Fruit fly (Drosophila melanogaster) whole organism, prepupa: ENCODE data around the gene CG2926.
A peak's percentile ranks its signal among the peaks of the same experiment; 100 is the strongest.

Experiments
- Blimp-1 ChIP-seq: fragments of 200-800 bp; sonication (Bioruptor generic); optimal IDR thresholded peaks from 3 replicates; lab custom pipeline; 2017; ENCODE audit warnings: missing biosample characterization, missing genetic modification characterization, mild to moderate bottlenecking, moderate library complexity, missing genetic modification reagents
- CG10631 ChIP-seq: fragments of 200-800 bp; sonication (Bioruptor generic); optimal IDR thresholded peaks from 2 replicates; lab custom pipeline; 2016; ENCODE audit warnings: missing biosample characterization, missing genetic modification characterization
- CG31627 ChIP-seq: fragments of 200-800 bp; sonication (Bioruptor generic); optimal IDR thresholded peaks from 3 replicates; lab custom pipeline; 2016; ENCODE audit warnings: missing biosample characterization, missing genetic modification characterization
- CG32006 ChIP-seq: fragments of 200-800 bp; sonication (Bioruptor generic); optimal IDR thresholded peaks from 3 replicates; lab custom pipeline; 2017; ENCODE audit warnings: missing biosample characterization, mild to moderate bottlenecking, missing genetic modification characterization
- CG34406 ChIP-seq: fragments of 200-800 bp; sonication (Bioruptor generic); optimal IDR thresholded peaks from 3 replicates; lab custom pipeline; 2016; ENCODE audit warnings: missing biosample characterization, missing genetic modification characterization
- CG3919 ChIP-seq: fragments of 200-800 bp; sonication (Bioruptor generic); optimal IDR thresholded peaks from 3 replicates; lab custom pipeline; 2016; ENCODE audit warnings: missing biosample characterization, missing genetic modification characterization
- CG4318 ChIP-seq: fragments of 200-800 bp; sonication (Bioruptor generic); optimal IDR thresholded peaks from 3 replicates; lab custom pipeline; 2017; ENCODE audit warnings: missing biosample characterization, mild to moderate bottlenecking, missing genetic modification characterization
- CG6276 ChIP-seq: fragments of 200-800 bp; sonication (Bioruptor generic); optimal IDR thresholded peaks from 2 replicates; lab custom pipeline; 2017; ENCODE audit warnings: missing biosample characterization, mild to moderate bottlenecking, missing genetic modification characterization
- CG6792 ChIP-seq: fragments of 200-800 bp; sonication (Bioruptor generic); optimal IDR thresholded peaks from 3 replicates; lab custom pipeline; 2016; ENCODE audit warnings: missing biosample characterization, missing genetic modification characterization
- CG7368 ChIP-seq: fragments of 200-800 bp; sonication (Bioruptor generic); optimal IDR thresholded peaks from 3 replicates; lab custom pipeline; 2016; ENCODE audit warnings: missing biosample characterization, missing genetic modification characterization
- CG8119 ChIP-seq: fragments of 200-800 bp; sonication (Bioruptor generic); IDR thresholded peaks from 3 replicates; pipeline ENCODE4 v1.3.6; 2022; ENCODE audit warnings: missing biosample characterization, missing genetic modification characterization
- CG8319 ChIP-seq: fragments of 200-800 bp; sonication (Bioruptor generic); optimal IDR thresholded peaks from 3 replicates; lab custom pipeline; 2016; ENCODE audit warnings: missing biosample characterization, missing genetic modification characterization
- CG8632 ChIP-seq: fragments of 200-800 bp; sonication (Bioruptor generic); optimal IDR thresholded peaks from 3 replicates; lab custom pipeline; 2016; ENCODE audit warnings: missing biosample characterization, missing genetic modification characterization
- CG9139 ChIP-seq: fragments of 200-800 bp; sonication (Bioruptor generic); optimal IDR thresholded peaks from 3 replicates; lab custom pipeline; 2017; ENCODE audit warnings: missing biosample characterization, mild to moderate bottlenecking, missing genetic modification characterization
- Eip78C ChIP-seq: fragments of 200-800 bp; sonication (Bioruptor generic); peaks from one replicate; lab custom pipeline; 2016; ENCODE audit warnings: missing biosample characterization, missing genetic modification characterization
- Ets96B ChIP-seq: fragments of 200-800 bp; optimal IDR thresholded peaks from 2 replicates; lab custom pipeline; 2019; ENCODE audit warnings: missing biosample characterization, mild to moderate bottlenecking, missing genetic modification characterization, moderate library complexity
- Hr39 ChIP-seq: fragments of 200-800 bp; sonication (Bioruptor generic); optimal IDR thresholded peaks from 2 replicates; lab custom pipeline; 2016; ENCODE audit warnings: missing biosample characterization, missing genetic modification characterization
- Lpt ChIP-seq: fragments of 200-800 bp; sonication (Bioruptor generic); optimal IDR thresholded peaks from 3 replicates; lab custom pipeline; 2016; ENCODE audit warnings: missing biosample characterization, missing genetic modification characterization
- Met ChIP-seq: fragments of 200-800 bp; sonication (Bioruptor generic); optimal IDR thresholded peaks from 3 replicates; lab custom pipeline; 2016; ENCODE audit warnings: missing biosample characterization, missing genetic modification characterization
- OdsH ChIP-seq: fragments of 200-800 bp; sonication (Bioruptor generic); optimal IDR thresholded peaks from 3 replicates; lab custom pipeline; 2016; ENCODE audit warnings: missing biosample characterization, missing genetic modification characterization
- Smox ChIP-seq: fragments of 200-800 bp; sonication (Bioruptor generic); optimal IDR thresholded peaks from 3 replicates; lab custom pipeline; 2016; ENCODE audit warnings: missing biosample characterization, missing genetic modification characterization
- acj6 ChIP-seq: fragments of 200-800 bp; sonication (Bioruptor generic); optimal IDR thresholded peaks from 3 replicates; lab custom pipeline; 2016; ENCODE audit warnings: missing biosample characterization, missing genetic modification characterization
- cyc ChIP-seq: fragments of 200-800 bp; sonication (Bioruptor generic); optimal IDR thresholded peaks from 3 replicates; lab custom pipeline; 2016; ENCODE audit warnings: missing biosample characterization, missing genetic modification characterization
- eg ChIP-seq: fragments of 200-800 bp; sonication (Bioruptor generic); IDR thresholded peaks from 3 replicates; pipeline ENCODE4 v1.3.6; 2022; ENCODE audit warnings: missing biosample characterization, missing genetic modification characterization
- esn ChIP-seq: fragments of 200-800 bp; sonication (Bioruptor generic); optimal IDR thresholded peaks from 2 replicates; lab custom pipeline; 2016; ENCODE audit warnings: missing biosample characterization, mild to moderate bottlenecking, missing genetic modification characterization, moderate library complexity
- fd59A ChIP-seq: fragments of 200-800 bp; sonication (Bioruptor generic); optimal IDR thresholded peaks from 2 replicates; lab custom pipeline; 2017; ENCODE audit warnings: missing biosample characterization, mild to moderate bottlenecking, missing genetic modification characterization, missing genetic modification reagents
- fd85E ChIP-seq: fragments of 200-800 bp; sonication (Bioruptor generic); optimal IDR thresholded peaks from 3 replicates; lab custom pipeline; 2016; ENCODE audit warnings: missing biosample characterization, missing genetic modification characterization
- fkh ChIP-seq: fragments of 200-800 bp; sonication (Bioruptor generic); optimal IDR thresholded peaks from 3 replicates; lab custom pipeline; 2017; ENCODE audit warnings: missing biosample characterization, mild to moderate bottlenecking, missing genetic modification characterization, moderate library complexity
- lz ChIP-seq: fragments of 200-800 bp; sonication (Bioruptor generic); optimal IDR thresholded peaks from 3 replicates; lab custom pipeline; 2016; ENCODE audit warnings: missing biosample characterization, missing genetic modification characterization
- net ChIP-seq: fragments of 200-800 bp; sonication (Bioruptor generic); optimal IDR thresholded peaks from 3 replicates; lab custom pipeline; 2016; ENCODE audit warnings: missing biosample characterization, missing genetic modification characterization
- pdm3 ChIP-seq: fragments of 200-800 bp; sonication (Bioruptor generic); optimal IDR thresholded peaks from 3 replicates; lab custom pipeline; 2016; ENCODE audit warnings: missing biosample characterization, missing genetic modification characterization
- spab ChIP-seq: fragments of 200-800 bp; sonication (Bioruptor generic); optimal IDR thresholded peaks from 2 replicates; lab custom pipeline; 2017; ENCODE audit warnings: missing biosample characterization, mild to moderate bottlenecking, missing genetic modification characterization, missing genetic modification reagents
- ss ChIP-seq, 2 experiments: fragments of 200-800 bp; sonication (Bioruptor generic); optimal IDR thresholded peaks; 2 replicates in 1 of 2; 3 replicates in 1 of 2; lab custom pipeline; 2017 to 2018; ENCODE audit warnings: mild to moderate bottlenecking in 2 of 2, missing biosample characterization in 2 of 2, missing genetic modification characterization in 2 of 2, moderate library complexity in 1 of 2
- svp ChIP-seq: fragments of 200-800 bp; sonication (Bioruptor generic); peaks from one replicate; lab custom pipeline; 2016; ENCODE audit warnings: missing biosample characterization, missing genetic modification characterization
- topi ChIP-seq: fragments of 200-800 bp; sonication (Bioruptor generic); optimal IDR thresholded peaks from 3 replicates; lab custom pipeline; 2016; ENCODE audit warnings: missing biosample characterization, missing genetic modification characterization
- vri ChIP-seq: fragments of 200-800 bp; sonication (Bioruptor generic); optimal IDR thresholded peaks from 3 replicates; lab custom pipeline; 2016; ENCODE audit warnings: missing biosample characterization, mild to moderate bottlenecking, missing genetic modification characterization

Gene CG2926

DNA sequence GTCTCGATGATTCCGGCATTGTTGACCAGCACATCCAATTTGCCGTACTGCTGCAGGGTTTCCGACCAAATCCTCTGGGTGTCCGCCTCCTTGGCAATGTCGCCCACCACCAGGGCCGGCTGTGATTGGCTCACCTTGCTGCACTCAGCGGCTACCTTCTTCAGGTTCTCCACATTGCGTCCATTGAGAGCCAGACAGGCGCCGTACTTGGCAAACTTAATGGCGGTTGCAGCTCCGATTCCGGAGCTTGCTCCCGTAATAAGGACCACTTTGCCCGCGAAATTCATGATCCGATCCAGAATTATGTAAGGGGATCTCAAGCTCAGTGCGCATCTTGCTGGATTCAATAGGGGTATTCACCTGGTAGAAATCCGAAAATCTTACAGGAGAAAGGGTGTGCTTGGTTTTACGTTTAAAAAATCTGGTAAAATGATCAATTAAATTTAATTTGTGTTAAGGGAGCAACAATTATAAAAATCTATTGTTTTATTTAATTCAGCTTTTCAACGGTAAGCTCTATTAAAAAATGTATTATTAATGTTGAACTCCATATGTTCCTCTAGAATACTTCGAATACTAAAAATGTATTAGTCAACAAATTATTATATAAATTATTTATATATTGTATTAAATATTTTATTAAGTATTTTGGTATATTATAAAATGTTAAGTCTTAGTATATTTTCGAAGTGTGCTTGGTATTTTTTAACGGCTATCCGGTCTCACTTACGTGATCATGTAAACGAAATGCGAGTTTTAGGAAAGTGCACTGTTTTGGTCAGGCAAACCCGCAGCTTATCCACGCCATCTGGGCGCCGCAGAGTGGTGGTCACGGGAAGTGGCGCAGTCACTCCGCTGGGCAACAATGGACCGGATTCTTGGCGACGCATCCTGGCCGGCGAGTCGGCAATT is 48.6 kb upstream of the CG2926 start, which contains the start of the genes CG31548 and CG12170 (continued):
- TF ChIP-seq topi (no peak), fd85E (GFP tag; lab: Kevin White, UChicago) (no peak), CG8119 (GFP tag; lab: Robert Waterston, UW) (peak; percentile 55; the same call in 2 of the 3 replicates), eg (no peak; the same call in 2 of the 3 replicates), Ets96B (tag; lab: Kevin White, UChicago) (no peak), Lpt (GFP tag; lab: Kevin White, UChicago) (no peak), svp (GFP tag; lab: Kevin White, UChicago) (peak; percentile 63), spab (GFP tag; lab: Kevin White, UChicago) (no peak), CG6276 (GFP tag; lab: Kevin White, UChicago) (no peak), CG34406 (GFP tag; lab: Kevin White, UChicago) (no peak), OdsH (GFP tag; lab: Kevin White, UChicago) (no peak), CG8632 (GFP tag; lab: Kevin White, UChicago) (no peak), CG10631 (GFP tag; lab: Kevin White, UChicago) (no peak), Hr39 (no peak), CG6792 (GFP tag; lab: Kevin White, UChicago) (peak; percentile 40), CG7368 (GFP tag; lab: Kevin White, UChicago) (no peak), CG3919 (GFP tag; lab: Kevin White, UChicago) (no peak), CG8319 (GFP tag; lab: Kevin White, UChicago) (no peak)

DNA sequence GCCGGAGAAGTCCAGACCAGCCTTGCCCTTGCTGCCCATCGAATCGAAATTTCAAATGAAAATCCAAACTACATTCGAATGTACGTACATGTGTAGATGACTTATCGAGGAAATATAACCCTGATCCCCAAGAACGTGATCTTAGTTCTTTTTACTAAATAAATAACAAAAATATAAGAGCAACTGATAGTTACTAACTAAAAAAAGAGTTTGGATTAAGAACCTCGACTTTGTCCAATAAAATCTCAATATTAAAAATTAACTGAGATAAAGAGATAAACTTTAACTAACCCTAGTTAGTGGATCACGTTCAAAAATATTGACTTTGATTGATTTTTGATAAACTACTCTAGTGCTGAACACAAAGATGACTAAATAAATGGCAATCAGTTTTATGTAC is 47.3 kb upstream of the CG2926 start, which contains the start of gene CG31546:
CG31546 (minus strand) TSS at position 101 of the 400 bp plus-strand sequence.
- no peak for TF ChIP-seq CG4318 (GFP tag; lab: Kevin White, UChicago)
- no peak for TF ChIP-seq Lpt (GFP tag; lab: Kevin White, UChicago)
- no peak for TF ChIP-seq CG8632 (GFP tag; lab: Kevin White, UChicago)

DNA sequence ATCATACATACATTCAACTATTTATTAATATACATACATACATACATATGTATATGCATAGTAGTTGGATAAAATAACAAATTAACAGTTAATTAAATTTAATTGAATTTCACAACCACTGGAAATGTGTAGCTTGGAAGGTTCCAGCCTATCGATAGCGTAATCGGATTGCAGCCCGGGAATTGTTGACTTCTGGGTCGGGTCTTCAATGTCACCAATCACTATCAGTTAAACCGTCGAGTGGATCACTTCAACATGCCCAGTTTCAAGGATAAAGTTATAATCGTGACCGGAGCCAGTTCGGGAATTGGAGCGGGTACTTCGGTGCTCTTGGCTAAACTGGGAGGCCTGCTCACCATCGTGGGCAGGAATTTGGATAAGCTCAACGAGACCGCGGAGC is 45.3 kb upstream of the CG2926 start, which contains the start of gene CG12171:
CG12171 (plus strand) TSS at position 191 of the 400 bp plus-strand sequence.
- no peak for TF ChIP-seq CG9139 (GFP tag; lab: Kevin White, UChicago)
- TF ChIP-seq esn (GFP tag; lab: Kevin White, UChicago): peak; percentile 8
- TF ChIP-seq svp (GFP tag; lab: Kevin White, UChicago): peak; percentile 98

DNA sequence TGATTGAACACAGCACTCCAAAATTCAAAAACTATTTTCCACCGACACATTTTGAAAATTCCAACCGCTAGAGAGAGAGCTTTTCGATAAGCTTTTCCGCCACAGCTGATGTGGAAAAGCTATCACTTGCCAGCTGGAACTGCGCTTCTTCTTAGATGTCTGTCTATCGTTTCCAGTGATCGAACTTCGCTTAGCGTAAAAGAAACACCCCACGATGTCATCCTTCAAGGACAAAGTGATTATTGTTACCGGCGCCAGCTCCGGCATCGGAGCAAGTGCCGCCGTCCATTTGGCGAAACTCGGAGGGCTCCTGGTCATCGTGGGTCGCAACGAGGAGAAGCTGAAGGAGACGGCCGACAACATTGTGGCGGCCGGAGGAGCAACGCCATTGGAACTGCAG is 44.0 kb upstream of the CG2926 start, which contains the start of gene CG31549:
CG31549 (plus strand) TSS at position 11 of the 400 bp plus-strand sequence.
- TF ChIP-seq Blimp-1 (GFP tag; lab: Kevin White, UChicago) (no peak), Smox (no peak)

DNA sequence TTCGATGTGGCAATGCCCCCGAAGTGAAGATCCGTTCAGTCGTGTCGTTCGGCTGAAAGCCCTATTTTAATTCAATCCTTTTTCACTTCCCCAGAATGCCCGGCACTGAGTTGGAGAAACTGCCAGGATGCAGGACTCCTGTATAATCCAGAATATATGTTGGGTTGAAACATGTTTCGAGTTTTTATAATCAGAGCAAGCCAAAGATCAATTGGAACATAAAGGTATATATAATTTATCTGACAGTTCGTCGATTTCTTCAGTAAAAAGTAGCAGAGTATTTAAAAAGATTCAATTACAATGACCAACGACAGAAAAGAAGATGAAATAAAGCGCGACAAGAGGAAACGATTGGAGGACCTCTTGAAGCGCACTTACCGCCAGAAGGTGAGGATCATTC is 39.4 kb upstream of the CG2926 start, which contains the start of gene CG31551:
CG31551 (plus strand) TSS at position 301 of the 400 bp plus-strand sequence.
- TF ChIP-seq CG9139 (GFP tag; lab: Kevin White, UChicago): no peak
- TF ChIP-seq CG31627 (GFP tag; lab: Kevin White, UChicago): no peak
- TF ChIP-seq cyc (GFP tag; lab: Kevin White, UChicago): no peak
- TF ChIP-seq fd85E (GFP tag; lab: Kevin White, UChicago): no peak
- TF ChIP-seq Met (GFP tag; lab: Kevin White, UChicago): no peak
- no peak for TF ChIP-seq acj6
- TF ChIP-seq net (GFP tag; lab: Kevin White, UChicago): no peak
- TF ChIP-seq CG32006 (GFP tag; lab: Kevin White, UChicago): no peak
- no peak for TF ChIP-seq Eip78C
- no peak for TF ChIP-seq fd59A (GFP tag; lab: Kevin White, UChicago)
- TF ChIP-seq pdm3 (GFP tag; lab: Kevin White, UChicago): no peak
- no peak for TF ChIP-seq CG8319 (GFP tag; lab: Kevin White, UChicago)
- no peak for TF ChIP-seq ss (GFP tag; optimal IDR thresholded peaks at IDR 0.05; lab: Kevin White, UChicago)
- TF ChIP-seq CG3919 (GFP tag; lab: Kevin White, UChicago): no peak
- no peak for TF ChIP-seq svp (GFP tag; lab: Kevin White, UChicago)
- TF ChIP-seq fkh (GFP tag; lab: Kevin White, UChicago): no peak
- no peak for TF ChIP-seq Lpt (GFP tag; lab: Kevin White, UChicago)
- no peak for TF ChIP-seq spab (GFP tag; lab: Kevin White, UChicago)
- no peak for TF ChIP-seq vri (GFP tag; lab: Kevin White, UChicago)
- no peak for TF ChIP-seq lz (GFP tag; lab: Kevin White, UChicago)
- TF ChIP-seq, all 60 proteins: peak for 0
